Worm (Caenorhabditis elegans): ENCODE measurements around the gene C34E10.10.

C34E10.10 gene

ce11 chrIII:5230415-5230814 is 2.7 kb upstream of the C34E10.10 start, which contains the start of gene prmt-5 (continued):
- TF ChIP-seq somi-1 (GFP tag; optimal IDR thresholded peaks at IDR 0.05), result peak; percentile 20

- TF ChIP-seq ZK185.1 (tag; optimal IDR thresholded peaks at IDR 0.05; ENCODE audit: poor library complexity, severe bottlenecking) (peak; percentile 4), ztf-28 (GFP tag; IDR thresholded peaks at IDR 0.05) (no peak), dpl-1 (GFP tag; optimal IDR thresholded peaks at IDR 0.05) (no peak), Y53G8AR.9 (GFP tag; conservative IDR thresholded peaks at IDR 0.05) (peak; percentile 34; the same call in 1 of the 2 replicates), B0019.2 (GFP tag; conservative IDR thresholded peaks at IDR 0.05) (no peak), ceh-58 (GFP tag; IDR thresholded peaks at IDR 0.05) (0 out of 2 replicates have a peak, but pooled peaks have one; percentile 60), madf-3 (GFP tag; IDR thresholded peaks at IDR 0.05) (0 out of 2 replicates have a peak, but pooled peaks have one; percentile 28), hlh-26 (GFP tag; conservative IDR thresholded peaks at IDR 0.05) (no peak), F37B4.10 (GFP tag; IDR thresholded peaks at IDR 0.05) (0 out of 2 replicates have a peak, but pooled peaks have one; percentile 27), zim-3 (tag; optimal IDR thresholded peaks at IDR 0.05) (no peak), rcor-1 (GFP tag; IDR thresholded peaks at IDR 0.05) (no peak)
Measured at ce11 chrIII:5229511-5230250, 2.0 kb upstream of the C34E10.10 start.

ce11 chrIII:5228839-5229238 is 1.2 kb upstream of the C34E10.10 start:
- no peak for TF ChIP-seq lin-40 (tag; optimal IDR thresholded peaks at IDR 0.05)
- no peak for TF ChIP-seq F49E8.2 (tag; optimal IDR thresholded peaks at IDR 0.05; ENCODE audit: insufficient read depth)
- no peak for TF ChIP-seq nhr-80 (tag; optimal IDR thresholded peaks at IDR 0.05)
- no peak for TF ChIP-seq ceh-91 (GFP tag; IDR thresholded peaks at IDR 0.05)
- no peak for TF ChIP-seq ekl-4 (GFP tag; IDR thresholded peaks at IDR 0.05)
- no peak for TF ChIP-seq hrde-1 (tag; optimal IDR thresholded peaks at IDR 0.05; ENCODE audit: borderline replicate concordance)
- TF ChIP-seq tbp1 (GFP tag; optimal IDR thresholded peaks at IDR 0.05), result no peak
- no peak for TF ChIP-seq snpc-1.1 (tag; optimal IDR thresholded peaks at IDR 0.05; ENCODE audit: insufficient read depth)
- TF ChIP-seq nhr-120 (GFP tag; IDR thresholded peaks at IDR 0.05), result no peak
- no peak for TF ChIP-seq gei-17 (GFP tag; optimal IDR thresholded peaks at IDR 0.05)

ce11 chrIII:5225321-5225720 is 2.4 kb downstream of the C34E10.10 start, which contains the start of gene nex-1:
nex-1 (plus strand) TSS chrIII:5225621.
- peak; percentile 10 for TF ChIP-seq efl-1 (GFP tag; optimal IDR thresholded peaks at IDR 0.05)
- no peak for TF ChIP-seq K11D2.4 (GFP tag; IDR thresholded peaks at IDR 0.05)
- TF ChIP-seq gei-17 (GFP tag; optimal IDR thresholded peaks at IDR 0.05), result no peak
- TF ChIP-seq nhr-90 (tag; optimal IDR thresholded peaks at IDR 0.05), result no peak
- no peak for TF ChIP-seq ztf-25 (GFP tag; IDR thresholded peaks at IDR 0.05)
- peak; percentile 68 for TF ChIP-seq lsl-1 (GFP tag; optimal IDR thresholded peaks at IDR 0.05)
- no peak for TF ChIP-seq F39B2.1 (GFP tag; IDR thresholded peaks at IDR 0.05)
- TF ChIP-seq snpc-1.3 (tag; optimal IDR thresholded peaks at IDR 0.05; ENCODE audit: insufficient read depth), result peak; percentile 13

DNA sequence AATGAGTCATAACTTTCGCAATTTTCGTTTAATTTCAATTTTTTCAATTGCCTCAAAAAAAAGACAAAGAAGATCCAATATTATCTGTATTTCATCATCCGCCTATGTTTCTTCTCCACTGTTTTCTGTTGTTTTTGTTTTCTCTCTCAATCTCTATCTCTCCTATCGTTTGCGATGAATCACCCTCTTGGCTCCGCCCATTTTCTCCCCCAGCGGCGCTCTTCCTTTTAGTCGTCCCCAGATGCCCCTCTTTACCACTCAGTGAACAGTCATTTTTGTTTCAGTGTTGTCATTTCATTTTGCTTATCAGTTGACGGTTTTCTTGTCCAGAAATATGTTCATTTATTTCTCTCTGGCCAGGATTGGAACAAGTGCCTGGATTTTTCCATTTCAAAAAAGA is 2.8 kb downstream of the C34E10.10 start:
- no peak for TF ChIP-seq pha-4 (tag; optimal IDR thresholded peaks at IDR 0.05)
- no peak for TF ChIP-seq F10E7.11 (tag; optimal IDR thresholded peaks at IDR 0.05)
- TF ChIP-seq mcd-1 (GFP tag; IDR thresholded peaks at IDR 0.05), result no peak
- no peak for TF ChIP-seq hrde-1 (tag; optimal IDR thresholded peaks at IDR 0.05; ENCODE audit: borderline replicate concordance)
- peak; percentile 66 for TF ChIP-seq nhr-80 (tag; optimal IDR thresholded peaks at IDR 0.05)
- peak; percentile 29 for TF ChIP-seq attf-5 (GFP tag; optimal IDR thresholded peaks at IDR 0.05)
- TF ChIP-seq cebp-1 (GFP tag; IDR thresholded peaks at IDR 0.05), result peak; percentile 78
- peak; percentile 88 for TF ChIP-seq cebp-1 (tag; optimal IDR thresholded peaks at IDR 0.05)
- no peak for TF ChIP-seq atf-7 (tag; optimal IDR thresholded peaks at IDR 0.05)
- no peak for TF ChIP-seq ztf-22 (GFP tag; optimal IDR thresholded peaks at IDR 0.05)
